Fruit fly (Drosophila melanogaster) whole organism: Measurements from ENCODE around the gene CG13021.

Experiments
- CG8478 ChIP-seq: fragments of >200 bp; optimal IDR thresholded peaks from 2 replicates; lab custom pipeline; 2018; ENCODE audit warnings: inconsistent platforms
- Dll ChIP-seq: fragments of >200 bp; optimal IDR thresholded peaks from 2 replicates; lab custom pipeline; 2017
- EcR ChIP-seq, 2 experiments: fragments of >200 bp; optimal IDR thresholded peaks; 2 replicates each; lab custom pipeline; 2017; ENCODE audit warnings: missing biosample characterization in 2 of 2, missing genetic modification characterization in 2 of 2, missing genetic modification reagents in 2 of 2
- pan ChIP-seq: fragments of >200 bp; optimal IDR thresholded peaks from 2 replicates; lab custom pipeline; 2017
- psq ChIP-seq: fragments of >200 bp; optimal IDR thresholded peaks from 2 replicates; lab custom pipeline; 2017
- usp ChIP-seq: fragments of >200 bp; optimal IDR thresholded peaks from 2 replicates; lab custom pipeline; 2017; ENCODE audit warnings: missing biosample characterization, missing genetic modification characterization, mixed read lengths

- TF ChIP-seq EcR (GFP tag; optimal IDR thresholded peaks at IDR 0.05; lab: Kevin White, UChicago) = no peak
- TF ChIP-seq psq (lab: Kevin White, UChicago) = no peak
- TF ChIP-seq usp = no peak
- TF ChIP-seq Dll = no peak
- TF ChIP-seq CG8478 (lab: Kevin White, UChicago) = no peak
- no peak for TF ChIP-seq pan
Observed at dm6 chrX:3485304-3485703, 28.8 kb upstream of the CG13021 start, which contains the start of the genes CG14270 and CG10803.
